Worm (Caenorhabditis elegans): ENCODE measurements around the gene F31D4.2.

- no peak for TF ChIP-seq B0310.2 (tag; optimal IDR thresholded peaks at IDR 0.05)
- no peak for TF ChIP-seq flt-1 (GFP tag; IDR thresholded peaks at IDR 0.05)
- no peak for TF ChIP-seq scrt-1 (GFP tag; IDR thresholded peaks at IDR 0.05)
- no peak for TF ChIP-seq sea-1 (GFP tag; conservative IDR thresholded peaks at IDR 0.05)
- TF ChIP-seq tra-4 (tag; optimal IDR thresholded peaks at IDR 0.05), result no peak
- TF ChIP-seq ceh-13 (GFP tag; optimal IDR thresholded peaks at IDR 0.05), result no peak
- no peak for TF ChIP-seq tbx-11 (GFP tag; IDR thresholded peaks at IDR 0.05)
Observed at ce11 chrV:20866406-20866805, 21.1 kb upstream of the F31D4.2 start.

Measured in whole organism, early embryonic.